Fruit fly (Drosophila melanogaster) whole organism: ENCODE measurements around the gene Abcd3.

ENCODE experiments used
- CG8478 ChIP-seq: fragments of >200 bp; optimal IDR thresholded peaks from 2 replicates; lab custom pipeline; 2018; ENCODE audit warnings: inconsistent platforms
- Dll ChIP-seq: fragments of >200 bp; optimal IDR thresholded peaks from 2 replicates; lab custom pipeline; 2017
- pan ChIP-seq: fragments of >200 bp; optimal IDR thresholded peaks from 2 replicates; lab custom pipeline; 2017
- psq ChIP-seq: fragments of >200 bp; optimal IDR thresholded peaks from 2 replicates; lab custom pipeline; 2017
- usp ChIP-seq: fragments of >200 bp; optimal IDR thresholded peaks from 2 replicates; lab custom pipeline; 2017; ENCODE audit warnings: missing biosample characterization, missing genetic modification characterization, mixed read lengths

- TF ChIP-seq pan (lab: Kevin White, UChicago) = no peak
- no peak for TF ChIP-seq Dll (lab: Kevin White, UChicago)
- TF ChIP-seq psq (lab: Kevin White, UChicago) = no peak
- TF ChIP-seq usp = no peak
- no peak for TF ChIP-seq CG8478 (lab: Kevin White, UChicago)
Observed at dm6 chrX:19792572-19792971, 42.0 kb downstream of the Abcd3 start.
